Fruit fly (Drosophila melanogaster) whole organism, pupa: Measurements from ENCODE around the gene CG32985.

Experiments used
- CG10348 ChIP-seq: fragments of 200-800 bp; sonication (Bioruptor generic); IDR thresholded peaks from 2 replicates; pipeline ENCODE4 v1.3.6; 2022; ENCODE audit warnings: missing biosample characterization, missing genetic modification characterization
- CG12605 ChIP-seq: fragments of 200-800 bp; sonication (Bioruptor generic); IDR thresholded peaks from 2 replicates; pipeline ENCODE4 v1.3.6; 2022; ENCODE audit warnings: missing biosample characterization, missing genetic modification characterization
- CG14655 ChIP-seq: fragments of 200-800 bp; sonication (Bioruptor generic); optimal IDR thresholded peaks from 3 replicates; lab custom pipeline; 2017; ENCODE audit warnings: mild to moderate bottlenecking, missing biosample characterization, missing genetic modification reagents, missing genetic modification characterization
- CG15710 ChIP-seq: fragments of 200-800 bp; sonication (Bioruptor generic); optimal IDR thresholded peaks from 2 replicates; lab custom pipeline; 2018; ENCODE audit warnings: missing biosample characterization, mild to moderate bottlenecking, missing genetic modification characterization, moderate library complexity
- CG32121 ChIP-seq: fragments of 200-800 bp; sonication (Bioruptor generic); IDR thresholded peaks from 2 replicates; pipeline ENCODE4 v1.3.6; 2022; ENCODE audit warnings: missing biosample characterization, missing genetic modification characterization
- EcR ChIP-seq: fragments of 200-800 bp; sonication (Bioruptor generic); optimal IDR thresholded peaks from 3 replicates; lab custom pipeline; 2019; ENCODE audit warnings: missing biosample characterization, missing genetic modification characterization, mild to moderate bottlenecking, moderate library complexity, missing genetic modification reagents
- Pif1A ChIP-seq: fragments of 200-800 bp; sonication (Bioruptor generic); optimal IDR thresholded peaks from 3 replicates; lab custom pipeline; 2016; ENCODE audit warnings: missing biosample characterization, missing genetic modification characterization
- gl ChIP-seq: fragments of 200-800 bp; sonication (Bioruptor generic); optimal IDR thresholded peaks from 2 replicates; lab custom pipeline; 2018; ENCODE audit warnings: missing biosample characterization, mild to moderate bottlenecking, missing genetic modification characterization

dm6 chr2L:8991583-8991982 lies 29.2 kb downstream of the CG32985 start, which contains the start of gene CG9555:
- TF ChIP-seq gl (tag; lab: Kevin White, UChicago): no peak
- no peak for TF ChIP-seq CG10348 (GFP tag; lab: Robert Waterston, UW)
- TF ChIP-seq CG32121: no peak
- no peak for TF ChIP-seq CG15710 (tag; lab: Kevin White, UChicago)
- no peak for TF ChIP-seq CG14655 (GFP tag; lab: Kevin White, UChicago)
- no peak for TF ChIP-seq CG12605 (GFP tag; lab: Robert Waterston, UW)
- no peak for TF ChIP-seq EcR (GFP tag; lab: Kevin White, UChicago)
- TF ChIP-seq Pif1A (GFP tag; lab: Kevin White, UChicago): no peak
